Fruit fly (Drosophila melanogaster) whole organism, adult: Measurements from ENCODE around the gene papi.

Source experiments
- CG7101 ChIP-seq: fragments of 200-800 bp; sonication (Bioruptor generic); optimal IDR thresholded peaks from 2 replicates; lab custom pipeline; 2018; ENCODE audit warnings: missing biosample characterization, mild to moderate bottlenecking, missing genetic modification characterization, moderate library complexity
- Hr96 ChIP-seq: fragments of 200-800 bp; sonication (Bioruptor generic); optimal IDR thresholded peaks from 2 replicates; lab custom pipeline; 2016; ENCODE audit warnings: missing biosample characterization, missing genetic modification characterization

- no peak for TF ChIP-seq Hr96 (GFP tag; lab: Kevin White, UChicago)
- TF ChIP-seq CG7101 (tag; lab: Kevin White, UChicago): no peak
Observed at dm6 chr2L:2254950-2255349, 34.4 kb downstream of the papi start, which contains the start of gene Send1.
